Worm (Caenorhabditis elegans) whole organism, young adult: ENCODE results near the gene clec-8.

ENCODE experiments used
- B0019.2 ChIP-seq: fragments of 200-800 bp; sonication (Bioruptor generic); conservative IDR thresholded peaks from 2 replicates; pipeline ENCODE4 v1.3.6; 2022; ENCODE audit warnings: missing genetic modification reagents, missing genetic modification characterization, missing compliant biosample characterization
- F22D6.2 ChIP-seq: sonication (generic microtip); optimal IDR thresholded peaks from 2 replicates; lab custom pipeline; 2016; ENCODE audit warnings: mild to moderate bottlenecking, missing genetic modification characterization, missing compliant biosample characterization
- F23B12.7 ChIP-seq: sonication (generic microtip); optimal IDR thresholded peaks from 2 replicates; lab custom pipeline; 2017; ENCODE audit warnings: missing genetic modification characterization, mild to moderate bottlenecking, missing compliant biosample characterization, antibody characterized with exemption, moderate library complexity; ENCODE audit not compliant: insufficient read depth
- F49E8.2 ChIP-seq: sonication (generic microtip); optimal IDR thresholded peaks from 3 replicates; lab custom pipeline; 2017; ENCODE audit warnings: missing genetic modification characterization, mild to moderate bottlenecking, missing compliant biosample characterization, antibody characterized with exemption, moderate library complexity; ENCODE audit not compliant: insufficient read depth
- T07F8.4 ChIP-seq: sonication (generic microtip); optimal IDR thresholded peaks from 2 replicates; lab custom pipeline; 2016; ENCODE audit warnings: mild to moderate bottlenecking, missing genetic modification characterization, moderate library complexity, missing compliant biosample characterization
- T26A5.8 ChIP-seq: sonication (generic microtip); optimal IDR thresholded peaks from 2 replicates; lab custom pipeline; 2016; ENCODE audit warnings: missing genetic modification characterization, missing compliant biosample characterization
- Y53G8AR.9 ChIP-seq: fragments of 200-800 bp; sonication (Bioruptor generic); conservative IDR thresholded peaks from 2 replicates; pipeline ENCODE4 v1.3.6; 2022; ENCODE audit warnings: missing genetic modification reagents, missing genetic modification characterization, missing compliant biosample characterization
- Y79H2A.3 ChIP-seq: fragments of 200-800 bp; sonication (Bioruptor generic); conservative IDR thresholded peaks from 2 replicates; pipeline ENCODE4 v1.3.6; 2022; ENCODE audit warnings: missing genetic modification reagents, missing genetic modification characterization, missing compliant biosample characterization
- Y95B8A.8 ChIP-seq: fragments of 200-800 bp; sonication (Bioruptor generic); IDR thresholded peaks from 2 replicates; pipeline ENCODE4 v1.3.6; 2022; ENCODE audit warnings: missing genetic modification reagents, missing genetic modification characterization, missing compliant biosample characterization
- ZK185.1 ChIP-seq: sonication (generic microtip); optimal IDR thresholded peaks from 2 replicates; lab custom pipeline; 2016; ENCODE audit warnings: mild to moderate bottlenecking, missing genetic modification characterization, missing compliant biosample characterization; ENCODE audit not compliant: poor library complexity, severe bottlenecking
- aptf-3 ChIP-seq: fragments of 200-800 bp; sonication (Bioruptor generic); IDR thresholded peaks from 2 replicates; pipeline ENCODE4 v1.3.6; 2022; ENCODE audit warnings: missing genetic modification characterization, missing compliant biosample characterization
- attf-5 ChIP-seq: fragments of 200-800 bp; sonication (Bioruptor generic); optimal IDR thresholded peaks from 2 replicates; lab custom pipeline; 2018; ENCODE audit warnings: mild to moderate bottlenecking, missing genetic modification characterization, missing compliant biosample characterization
- bed-1 ChIP-seq: fragments of 200-800 bp; sonication (Bioruptor generic); IDR thresholded peaks from 2 replicates; pipeline ENCODE4 v1.3.6; 2022; ENCODE audit warnings: missing genetic modification reagents, missing genetic modification characterization, missing compliant biosample characterization
- ceh-100 ChIP-seq: fragments of 200-800 bp; sonication (Bioruptor generic); IDR thresholded peaks from 2 replicates; pipeline ENCODE4 v1.3.6; 2022; ENCODE audit warnings: missing genetic modification reagents, missing genetic modification characterization, missing compliant biosample characterization
- chd-7 ChIP-seq: sonication (generic microtip); optimal IDR thresholded peaks from 2 replicates; lab custom pipeline; 2016; ENCODE audit warnings: mild to moderate bottlenecking, missing genetic modification characterization, moderate library complexity, missing compliant biosample characterization
- dox-1 ChIP-seq: fragments of 200-800 bp; sonication (Bioruptor generic); IDR thresholded peaks from 2 replicates; pipeline ENCODE4 v1.3.6; 2022; ENCODE audit warnings: missing genetic modification reagents, missing genetic modification characterization, missing compliant biosample characterization
- him-1 ChIP-seq: sonication (generic microtip); optimal IDR thresholded peaks from 2 replicates; lab custom pipeline; 2016; ENCODE audit warnings: missing genotype, missing genetic modification reagents, missing genetic modification characterization, missing compliant biosample characterization
- hlh-12 ChIP-seq: sonication (generic microtip); optimal IDR thresholded peaks from 2 replicates; lab custom pipeline; 2016; ENCODE audit warnings: missing genetic modification characterization, missing compliant biosample characterization
- hlh-26 ChIP-seq: fragments of 200-800 bp; sonication (Bioruptor generic); conservative IDR thresholded peaks from 2 replicates; pipeline ENCODE4 v1.3.6; 2022; ENCODE audit warnings: missing genetic modification reagents, missing genetic modification characterization, missing compliant biosample characterization
- hmg-20 ChIP-seq: fragments of 200-800 bp; sonication (Bioruptor generic); IDR thresholded peaks from 2 replicates; pipeline ENCODE4 v1.3.6; 2022; ENCODE audit warnings: missing genetic modification reagents, missing genetic modification characterization, missing compliant biosample characterization
- hrde-1 ChIP-seq: sonication (generic microtip); optimal IDR thresholded peaks from 2 replicates; lab custom pipeline; 2016; ENCODE audit warnings: missing genetic modification characterization, mild to moderate bottlenecking, missing compliant biosample characterization, moderate library complexity, missing genotype, missing genetic modification reagents, borderline replicate concordance
- let-526 ChIP-seq: fragments of 200-800 bp; sonication (Bioruptor generic); IDR thresholded peaks from 2 replicates; pipeline ENCODE4 v1.3.6; 2022; ENCODE audit warnings: missing genetic modification reagents, missing genetic modification characterization, missing compliant biosample characterization
- let-607 ChIP-seq, 2 experiments: fragments of 200-800 bp in 1 of 2; sonication (Bioruptor generic) in 1 of 2; sonication (generic microtip) in 1 of 2; optimal IDR thresholded peaks; 2 replicates each; lab custom pipeline; 2016 to 2018; ENCODE audit warnings: mild to moderate bottlenecking in 2 of 2, missing compliant biosample characterization in 2 of 2, missing genetic modification characterization in 2 of 2, moderate library complexity in 2 of 2, missing genotype in 1 of 2
- lin-40 ChIP-seq: sonication (generic microtip); optimal IDR thresholded peaks from 2 replicates; lab custom pipeline; 2016; ENCODE audit warnings: missing genetic modification characterization, mild to moderate bottlenecking, missing compliant biosample characterization, missing genotype, missing genetic modification reagents
- lin-54 ChIP-seq: fragments of 200-800 bp; sonication (Bioruptor generic); optimal IDR thresholded peaks from 2 replicates; lab custom pipeline; 2018; ENCODE audit warnings: mild to moderate bottlenecking, missing genetic modification characterization, missing compliant biosample characterization
- lsy-27 ChIP-seq: sonication (generic microtip); optimal IDR thresholded peaks from 2 replicates; lab custom pipeline; 2017; ENCODE audit warnings: missing genetic modification characterization, mild to moderate bottlenecking, missing compliant biosample characterization, antibody characterized with exemption, missing genotype, borderline replicate concordance; ENCODE audit not compliant: insufficient read depth
- mxl-1 ChIP-seq: sonication (generic microtip); optimal IDR thresholded peaks from 2 replicates; lab custom pipeline; 2016; ENCODE audit warnings: missing genetic modification characterization, missing compliant biosample characterization
- nfya-1 ChIP-seq: sonication (generic microtip); optimal IDR thresholded peaks from 2 replicates; lab custom pipeline; 2017; ENCODE audit warnings: antibody characterized with exemption, missing compliant biosample characterization, missing genetic modification characterization, borderline replicate concordance; ENCODE audit not compliant: insufficient read depth
- nfya-2 ChIP-seq: fragments of 200-800 bp; sonication (Bioruptor generic); IDR thresholded peaks from 2 replicates; pipeline ENCODE4 v1.3.6; 2022; ENCODE audit warnings: missing genetic modification reagents, missing genetic modification characterization, missing compliant biosample characterization
- nhr-80 ChIP-seq: sonication (generic microtip); optimal IDR thresholded peaks from 2 replicates; lab custom pipeline; 2016; ENCODE audit warnings: missing genetic modification characterization, missing compliant biosample characterization
- rcor-1 ChIP-seq: fragments of 200-800 bp; sonication (Bioruptor generic); IDR thresholded peaks from 2 replicates; pipeline ENCODE4 v1.3.6; 2022; ENCODE audit warnings: missing genetic modification reagents, missing genetic modification characterization, missing compliant biosample characterization
- rec-8 ChIP-seq, 2 experiments: sonication (generic microtip); optimal IDR thresholded peaks; 2 replicates each; lab custom pipeline; 2016; ENCODE audit warnings: mild to moderate bottlenecking in 2 of 2, missing genetic modification characterization in 2 of 2, missing genetic modification reagents in 2 of 2, missing genotype in 2 of 2, missing biosample characterization in 1 of 2, missing compliant biosample characterization in 1 of 2, moderate library complexity in 1 of 2
- repo-1 ChIP-seq: sonication (generic microtip); optimal IDR thresholded peaks from 2 replicates; lab custom pipeline; 2017; ENCODE audit warnings: mild to moderate bottlenecking, missing genetic modification characterization, missing compliant biosample characterization
- sea-2 ChIP-seq: fragments of 200-800 bp; sonication (Bioruptor generic); IDR thresholded peaks from 2 replicates; pipeline ENCODE4 v1.3.6; 2022; ENCODE audit warnings: missing genetic modification characterization, missing compliant biosample characterization
- snpc-3.4 ChIP-seq: sonication (generic microtip); optimal IDR thresholded peaks from 2 replicates; lab custom pipeline; 2017; ENCODE audit warnings: missing genetic modification characterization, mild to moderate bottlenecking, missing compliant biosample characterization, antibody characterized with exemption, moderate library complexity, missing genotype, missing genetic modification reagents
- unc-62 ChIP-seq: fragments of 150-350 bp; optimal IDR thresholded peaks from 2 replicates; lab custom pipeline; 2014; ENCODE audit warnings: missing biosample characterization, missing genetic modification reagents, missing genetic modification characterization
- zfh-2 ChIP-seq: fragments of 200-800 bp; sonication (Bioruptor generic); conservative IDR thresholded peaks from 2 replicates; pipeline ENCODE4 v1.3.6; 2022; ENCODE audit warnings: missing genetic modification reagents, missing genetic modification characterization, missing compliant biosample characterization
- zim-3 ChIP-seq: sonication (generic microtip); optimal IDR thresholded peaks from 2 replicates; lab custom pipeline; 2017; ENCODE audit warnings: mild to moderate bottlenecking, missing genetic modification characterization, moderate library complexity, missing compliant biosample characterization
- ztf-26 ChIP-seq: sonication (generic microtip); optimal IDR thresholded peaks from 2 replicates; lab custom pipeline; 2017; ENCODE audit warnings: missing genetic modification characterization, missing compliant biosample characterization
- ztf-28 ChIP-seq: fragments of 200-800 bp; sonication (Bioruptor generic); IDR thresholded peaks from 2 replicates; pipeline ENCODE4 v1.3.6; 2022; ENCODE audit warnings: missing genetic modification reagents, missing genetic modification characterization, missing compliant biosample characterization
- ztf-3 ChIP-seq: fragments of 200-800 bp; sonication (Bioruptor generic); optimal IDR thresholded peaks from 2 replicates; lab custom pipeline; 2018; ENCODE audit warnings: mild to moderate bottlenecking, missing genetic modification characterization, missing compliant biosample characterization

Gene clec-8

ce11 chrII:12577754-12578153, at the start of gene clec-8:
Gene clec-8 (minus strand): TSS chrII:12578061.
- no peak for TF ChIP-seq F22D6.2 (tag; lab: Kevin White, UChicago)
- no peak for TF ChIP-seq let-607 (tag; optimal IDR thresholded peaks at IDR 0.05; lab: Kevin White, UChicago)
- no peak for TF ChIP-seq repo-1 (tag; lab: Kevin White, UChicago)
- peak; percentile 85 for TF ChIP-seq nhr-80 (tag; lab: Kevin White, UChicago)
- no peak for TF ChIP-seq mxl-1 (tag; lab: Kevin White, UChicago)
- TF ChIP-seq hlh-12 (tag; lab: Kevin White, UChicago) = no peak
- TF ChIP-seq Y79H2A.3 = no peak
- TF ChIP-seq dox-1 (GFP tag; lab: Robert Waterston, UW) = 0 out of 2 replicates have a peak, but pooled peaks have one; percentile 12
- TF ChIP-seq ztf-28 (GFP tag; lab: Robert Waterston, UW) = no peak
- no peak for TF ChIP-seq F23B12.7 (tag; lab: Kevin White, UChicago)
- TF ChIP-seq Y95B8A.8 = no peak
- TF ChIP-seq zfh-2 (GFP tag; lab: Robert Waterston, UW) = no peak

- no peak for TF ChIP-seq chd-7
- TF ChIP-seq lsy-27 (tag; lab: Kevin White, UChicago) = no peak
- TF ChIP-seq lin-40 (tag; lab: Kevin White, UChicago) = no peak
- no peak for TF ChIP-seq rec-8 (tag; optimal IDR thresholded peaks at IDR 0.05; lab: Kevin White, UChicago)
- TF ChIP-seq snpc-3.4 (tag; lab: Kevin White, UChicago) = no peak
- no peak for TF ChIP-seq ZK185.1 (tag; lab: Kevin White, UChicago)
- TF ChIP-seq sea-2 = no peak
- no peak for TF ChIP-seq zfh-2 (GFP tag; lab: Robert Waterston, UW)
- no peak for TF ChIP-seq B0019.2 (GFP tag; lab: Robert Waterston, UW)
- TF ChIP-seq unc-62 (GFP tag; lab: Kevin White, UChicago) = no peak
- TF ChIP-seq let-607 (tag; optimal IDR thresholded peaks at IDR 0.05; lab: Kevin White, UChicago) = no peak
- no peak for TF ChIP-seq hlh-26 (GFP tag; lab: Robert Waterston, UW)
- no peak for TF ChIP-seq zim-3 (tag; lab: Kevin White, UChicago)
- no peak for TF ChIP-seq T07F8.4 (tag; lab: Kevin White, UChicago)
Observed at ce11 chrII:12626887-12627286, 49.0 kb upstream of the clec-8 start, which contains the start of gene nspe-7. Gene nspe-7 (plus strand): TSS chrII:12627187.

ce11 chrII:12626120-12626624, 48.3 kb upstream of the clec-8 start:
- TF ChIP-seq him-1 (tag; lab: Kevin White, UChicago) (no peak), F49E8.2 (no peak), nfya-1 (tag; lab: Kevin White, UChicago) (no peak), Y53G8AR.9 (GFP tag; lab: Robert Waterston, UW) (no peak), ceh-100 (GFP tag; lab: Robert Waterston, UW) (no peak), zfh-2 (GFP tag; lab: Robert Waterston, UW) (no peak), nfya-2 (GFP tag; lab: Robert Waterston, UW) (no peak), hmg-20 (no peak), T26A5.8 (tag; lab: Kevin White, UChicago) (no peak)

- no peak for TF ChIP-seq aptf-3
- peak; percentile 37 for TF ChIP-seq lin-40 (tag; lab: Kevin White, UChicago)
- TF ChIP-seq bed-1 (GFP tag; lab: Robert Waterston, UW) = no peak
- TF ChIP-seq ztf-26 (tag; lab: Kevin White, UChicago) = peak; percentile 8
- TF ChIP-seq hrde-1 = no peak
- no peak for TF ChIP-seq ztf-3 (GFP tag; lab: Kevin White, UChicago)
- TF ChIP-seq zim-3 (tag; lab: Kevin White, UChicago) = no peak
- TF ChIP-seq let-526 (GFP tag; lab: Robert Waterston, UW) = no peak
- TF ChIP-seq attf-5 (GFP tag; lab: Kevin White, UChicago) = no peak
- no peak for TF ChIP-seq lin-54 (GFP tag; lab: Kevin White, UChicago)
- TF ChIP-seq rcor-1 (GFP tag; lab: Robert Waterston, UW) = no peak
Observed at ce11 chrII:12625673-12626072, 47.8 kb upstream of the clec-8 start.
